Fruit fly (Drosophila melanogaster) whole organism, embryonic: ENCODE measurements around the gene Cdk7.

Experiments
- CG10366 ChIP-seq: fragments of 200-800 bp; sonication (Bioruptor generic); IDR thresholded peaks from 2 replicates; pipeline ENCODE4 v1.3.6; 2022; ENCODE audit warnings: missing biosample characterization, missing genetic modification characterization
- CG13296 ChIP-seq: fragments of 200-800 bp; sonication (Bioruptor generic); optimal IDR thresholded peaks from 3 replicates; lab custom pipeline; 2018; ENCODE audit warnings: missing biosample characterization, mild to moderate bottlenecking, missing genetic modification characterization
- CG13775 ChIP-seq: fragments of 200-800 bp; sonication (Bioruptor generic); optimal IDR thresholded peaks from 3 replicates; lab custom pipeline; 2017; ENCODE audit warnings: missing biosample characterization, mild to moderate bottlenecking, missing genetic modification characterization
- CG13894 ChIP-seq: fragments of 200-800 bp; sonication (Bioruptor generic); optimal IDR thresholded peaks from 3 replicates; lab custom pipeline; 2018; ENCODE audit warnings: missing biosample characterization, mild to moderate bottlenecking, missing genetic modification characterization, moderate library complexity
- CG14860 ChIP-seq: fragments of 200-800 bp; sonication (Bioruptor generic); IDR thresholded peaks from 3 replicates; pipeline ENCODE4 v1.3.6; 2022; ENCODE audit warnings: missing biosample characterization, missing genetic modification characterization; ENCODE audit not compliant: partially characterized antibody
- CG1602 ChIP-seq: fragments of 200-800 bp; sonication (Bioruptor generic); optimal IDR thresholded peaks from 3 replicates; lab custom pipeline; 2016; ENCODE audit warnings: missing biosample characterization, missing genetic modification characterization
- CG17328 ChIP-seq: fragments of 200-800 bp; sonication (Bioruptor generic); IDR thresholded peaks from 2 replicates; pipeline ENCODE4 v1.3.6; 2022; ENCODE audit warnings: missing biosample characterization, missing genetic modification characterization
- CG1792 ChIP-seq: fragments of 200-800 bp; sonication (Bioruptor generic); optimal IDR thresholded peaks from 2 replicates; lab custom pipeline; 2016; ENCODE audit warnings: missing biosample characterization, missing genetic modification characterization
- CG2120 ChIP-seq: fragments of 200-800 bp; sonication (Bioruptor generic); optimal IDR thresholded peaks from 3 replicates; lab custom pipeline; 2016; ENCODE audit warnings: missing biosample characterization, missing genetic modification characterization
- CG32532 ChIP-seq: fragments of 200-800 bp; sonication (Bioruptor generic); IDR thresholded peaks from 2 replicates; pipeline ENCODE4 v1.3.6; 2022; ENCODE audit warnings: missing biosample characterization, missing genetic modification characterization
- CG4424 ChIP-seq: fragments of 200-800 bp; sonication (Bioruptor generic); optimal IDR thresholded peaks from 3 replicates; lab custom pipeline; 2016; ENCODE audit warnings: missing biosample characterization, missing genetic modification characterization
- CG7357 ChIP-seq: fragments of 200-800 bp; sonication (Bioruptor generic); IDR thresholded peaks from 3 replicates; pipeline ENCODE4 v1.3.6; 2022; ENCODE audit warnings: missing biosample characterization, missing genetic modification characterization
- CG7786 ChIP-seq: fragments of 200-800 bp; sonication (Bioruptor generic); optimal IDR thresholded peaks from 2 replicates; lab custom pipeline; 2016; ENCODE audit warnings: missing biosample characterization, missing genetic modification characterization
- CG7928 ChIP-seq: fragments of 200-800 bp; sonication (Bioruptor generic); optimal IDR thresholded peaks from 2 replicates; lab custom pipeline; 2017; ENCODE audit warnings: missing biosample characterization, mild to moderate bottlenecking, missing genetic modification characterization
- CG8359 ChIP-seq: fragments of 200-800 bp; sonication (Bioruptor generic); optimal IDR thresholded peaks from 2 replicates; lab custom pipeline; 2017; ENCODE audit warnings: missing biosample characterization, mild to moderate bottlenecking, missing genetic modification characterization, borderline replicate concordance
- D ChIP-seq, 2 experiments: fragments of 200-800 bp in 1 of 2; fragments of >200 bp in 1 of 2; sonication (Bioruptor generic) in 1 of 2; optimal IDR thresholded peaks; 2 replicates in 1 of 2; 3 replicates in 1 of 2; lab custom pipeline; 2017; ENCODE audit warnings: mild to moderate bottlenecking in 1 of 2, missing biosample characterization in 1 of 2, missing genetic modification characterization in 1 of 2, missing genetic modification reagents in 1 of 2
- D19B ChIP-seq: fragments of 200-800 bp; sonication (Bioruptor generic); optimal IDR thresholded peaks from 2 replicates; lab custom pipeline; 2017; ENCODE audit warnings: missing biosample characterization, mild to moderate bottlenecking, missing genetic modification characterization
- Dek ChIP-seq: fragments of 200-800 bp; sonication (Bioruptor generic); optimal IDR thresholded peaks from 3 replicates; lab custom pipeline; 2019; ENCODE audit warnings: missing biosample characterization, mild to moderate bottlenecking, missing genetic modification characterization, moderate library complexity
- Fer1 ChIP-seq: fragments of 200-800 bp; sonication (Bioruptor generic); optimal IDR thresholded peaks from 2 replicates; lab custom pipeline; 2017; ENCODE audit warnings: missing biosample characterization, mild to moderate bottlenecking, missing genetic modification characterization
- HLH54F ChIP-seq: fragments of 200-800 bp; sonication (Bioruptor generic); optimal IDR thresholded peaks from 3 replicates; lab custom pipeline; 2016; ENCODE audit warnings: missing biosample characterization, missing genetic modification characterization
- Myb ChIP-seq: fragments of 200-800 bp; sonication (Bioruptor generic); optimal IDR thresholded peaks from 2 replicates; lab custom pipeline; 2016; ENCODE audit warnings: missing biosample characterization, missing genetic modification characterization
- NK7.1 ChIP-seq: fragments of 200-800 bp; sonication (Bioruptor generic); optimal IDR thresholded peaks from 3 replicates; lab custom pipeline; 2016; ENCODE audit warnings: missing biosample characterization, missing genetic modification characterization
- Sox102F ChIP-seq: fragments of 200-800 bp; sonication (Bioruptor generic); optimal IDR thresholded peaks from 2 replicates; lab custom pipeline; 2018; ENCODE audit warnings: missing biosample characterization, mild to moderate bottlenecking, missing genetic modification characterization, moderate library complexity
- Xbp1 ChIP-seq: fragments of 200-800 bp; sonication (Bioruptor generic); optimal IDR thresholded peaks from 3 replicates; lab custom pipeline; 2016; ENCODE audit warnings: missing biosample characterization, mild to moderate bottlenecking, missing genetic modification characterization
- dpn ChIP-seq, 2 experiments: fragments of 200-800 bp; sonication (Bioruptor generic); optimal IDR thresholded peaks; 3 replicates each; lab custom pipeline; 2016; ENCODE audit warnings: missing biosample characterization in 2 of 2, missing genetic modification characterization in 2 of 2
- schlank ChIP-seq: fragments of 200-800 bp; sonication (Bioruptor generic); optimal IDR thresholded peaks from 2 replicates; lab custom pipeline; 2018; ENCODE audit warnings: missing biosample characterization, mild to moderate bottlenecking, missing genetic modification characterization
- tap ChIP-seq: fragments of 200-800 bp; optimal IDR thresholded peaks from 3 replicates; lab custom pipeline; 2019; ENCODE audit warnings: missing biosample characterization, mild to moderate bottlenecking, missing genetic modification characterization, moderate library complexity
- tgo ChIP-seq: fragments of 200-800 bp; sonication (Bioruptor generic); IDR thresholded peaks from 3 replicates; pipeline ENCODE4 v1.3.6; 2022; ENCODE audit warnings: missing biosample characterization, missing genetic modification characterization
- trem ChIP-seq: fragments of 200-800 bp; optimal IDR thresholded peaks from 3 replicates; lab custom pipeline; 2019; ENCODE audit warnings: missing biosample characterization, mild to moderate bottlenecking, missing genetic modification characterization, moderate library complexity
- usp ChIP-seq: fragments of >200 bp; optimal IDR thresholded peaks from 2 replicates; lab custom pipeline; 2017; ENCODE audit warnings: missing biosample characterization, missing genetic modification characterization
- wor ChIP-seq: fragments of 200-800 bp; sonication (Bioruptor generic); IDR thresholded peaks from 2 replicates; pipeline ENCODE4 v1.3.6; 2022; ENCODE audit warnings: missing biosample characterization, missing genetic modification characterization

The Cdk7 gene

DNA sequence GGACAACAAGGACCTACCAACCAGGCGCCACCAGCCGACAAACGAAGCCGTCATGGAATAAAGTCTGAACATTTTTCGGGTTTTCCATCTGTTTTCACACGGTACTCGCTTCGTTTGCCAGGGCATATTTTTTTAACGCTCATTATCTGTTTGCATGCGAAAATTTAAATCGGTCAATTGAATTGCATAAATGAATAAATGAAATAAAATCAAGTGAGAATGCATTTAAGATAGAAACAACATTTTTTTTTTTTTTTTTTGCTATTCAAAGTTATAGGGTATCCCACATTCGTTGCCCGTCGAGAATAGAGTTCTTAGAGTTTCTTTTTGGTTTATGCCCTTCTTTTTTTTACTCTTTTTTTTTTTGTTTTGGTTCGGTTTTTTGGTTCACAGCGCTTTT lies 22.9 kb downstream of the Cdk7 start (continued):
- no peak for TF ChIP-seq schlank (tag; lab: Kevin White, UChicago)
- TF ChIP-seq D (optimal IDR thresholded peaks at IDR 0.05; lab: Kevin White, UChicago), result no peak
- peak; percentile 27 for TF ChIP-seq D (GFP tag; optimal IDR thresholded peaks at IDR 0.05; lab: Kevin White, UChicago)
- TF ChIP-seq D19B (GFP tag; lab: Kevin White, UChicago), result peak; percentile 82
- TF ChIP-seq wor (GFP tag; lab: Robert Waterston, UW), result peak; percentile 26; the same call in 1 of the 2 replicates
- TF ChIP-seq CG2120 (GFP tag; lab: Kevin White, UChicago), result peak; percentile 74
- peak; percentile 45 for TF ChIP-seq CG7786 (GFP tag; lab: Kevin White, UChicago)
- peak; percentile 51 for TF ChIP-seq HLH54F (GFP tag; lab: Kevin White, UChicago)
- peak; percentile 43 for TF ChIP-seq Xbp1 (GFP tag; lab: Kevin White, UChicago)
- peak; percentile 49 for TF ChIP-seq Sox102F (GFP tag; lab: Kevin White, UChicago)
- no peak for TF ChIP-seq CG7928 (GFP tag; lab: Kevin White, UChicago)
- TF ChIP-seq CG13296 (GFP tag; lab: Kevin White, UChicago), result peak; percentile 45
- TF ChIP-seq NK7.1 (GFP tag; lab: Kevin White, UChicago), result no peak
- TF ChIP-seq CG7357 (GFP tag; lab: Robert Waterston, UW), result 0 out of 3 replicates have a peak, but pooled peaks have one; percentile 43
- peak; percentile 17; the same call in 1 of the 2 replicates for TF ChIP-seq CG10366 (GFP tag; lab: Robert Waterston, UW)
- TF ChIP-seq CG17328 (GFP tag; lab: Robert Waterston, UW), result peak; percentile 37
- TF ChIP-seq CG1792 (GFP tag; lab: Kevin White, UChicago), result peak; percentile 15
- no peak for TF ChIP-seq usp (GFP tag; lab: Kevin White, UChicago)
- peak; percentile 27 for TF ChIP-seq CG13775 (GFP tag; lab: Kevin White, UChicago)
- peak; percentile 36 for TF ChIP-seq CG1602 (GFP tag; lab: Kevin White, UChicago)
- TF ChIP-seq CG13894 (tag; lab: Kevin White, UChicago), result peak; percentile 50
- TF ChIP-seq CG14860, result no peak
- TF ChIP-seq trem (tag; lab: Kevin White, UChicago), result peak; percentile 46
- peak; percentile 38; the same call in 2 of the 3 replicates for TF ChIP-seq tgo (GFP tag; lab: Robert Waterston, UW)
- TF ChIP-seq CG32532 (GFP tag; lab: Robert Waterston, UW), result 0 out of 2 replicates have a peak, but pooled peaks have one; percentile 15
- peak; percentile 20 for TF ChIP-seq Myb (GFP tag; lab: Kevin White, UChicago)
- peak; percentile 55 for TF ChIP-seq tap (tag; lab: Kevin White, UChicago)
- TF ChIP-seq CG4424 (GFP tag; lab: Kevin White, UChicago), result peak; percentile 48
- peak; percentile 68 for TF ChIP-seq Fer1 (GFP tag; lab: Kevin White, UChicago)
- peak; percentile 33 for TF ChIP-seq Dek (tag; lab: Kevin White, UChicago)
- peak; percentile 18 to 34 for TF ChIP-seq dpn (GFP tag; optimal IDR thresholded peaks at IDR 0.05; lab: Kevin White, UChicago)
- no peak for TF ChIP-seq CG8359
